Worm (Caenorhabditis elegans): Measurements from ENCODE around the gene Y48E1C.4.
A peak's percentile ranks its signal among the peaks of the same experiment; 100 is the strongest.

Y48E1C.4 gene

DNA sequence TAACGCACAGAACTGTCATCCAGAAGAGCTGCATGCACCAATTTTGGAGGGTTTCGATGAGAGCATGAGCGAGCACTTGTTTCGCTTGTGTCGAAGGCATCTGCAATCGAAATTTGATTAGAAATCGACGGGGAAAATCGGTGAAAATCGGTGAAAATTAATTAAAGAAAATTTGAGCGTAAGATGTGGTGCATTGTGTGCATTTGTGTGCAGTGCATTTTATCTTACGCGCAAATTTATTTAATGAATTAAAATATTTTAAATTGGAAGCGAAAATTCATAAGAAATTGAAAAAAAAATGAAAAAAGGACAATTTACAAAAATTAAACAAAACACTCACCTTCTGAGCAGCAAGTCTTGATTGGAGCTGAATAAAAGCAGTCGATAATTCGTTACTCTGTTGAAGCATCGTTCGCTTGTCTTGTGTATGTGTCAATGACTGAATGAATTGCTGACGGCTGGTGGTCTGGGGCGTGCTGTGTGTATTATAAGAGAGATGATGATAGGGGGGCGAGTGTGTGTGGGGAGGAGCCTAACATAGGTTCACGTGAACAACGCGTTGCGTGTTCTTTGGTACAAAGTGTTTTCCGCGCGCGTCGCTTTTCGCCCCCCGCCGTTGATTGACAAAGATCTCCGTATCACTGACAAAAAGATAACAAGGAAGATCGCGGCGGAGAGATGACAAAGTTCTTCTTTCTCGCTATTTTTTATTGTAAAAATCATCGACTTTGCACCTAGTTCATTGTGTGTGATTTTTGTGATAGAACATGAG is 25.2 kb upstream of the Y48E1C.4 start (continued):
- TF ChIP-seq lsy-12 (tag; optimal IDR thresholded peaks at IDR 0.05) (peak; percentile 32), nhr-76 (tag; optimal IDR thresholded peaks at IDR 0.05) (no peak), nhr-77 (tag; optimal IDR thresholded peaks at IDR 0.05) (no peak), ceh-9 (tag; optimal IDR thresholded peaks at IDR 0.05) (no peak), nhr-23 (tag; optimal IDR thresholded peaks at IDR 0.05) (peak; percentile 82), hmg-11 (tag; optimal IDR thresholded peaks at IDR 0.05) (peak; percentile 7), sea-2 (GFP tag; optimal IDR thresholded peaks at IDR 0.05) (no peak), unc-39 (tag; optimal IDR thresholded peaks at IDR 0.05) (no peak), eor-1 (tag; optimal IDR thresholded peaks at IDR 0.05) (no peak), skn-1 (tag; optimal IDR thresholded peaks at IDR 0.05) (peak; percentile 81), egl-5 (tag; optimal IDR thresholded peaks at IDR 0.05) (no peak), elt-3 (tag; optimal IDR thresholded peaks at IDR 0.05) (peak in 2 of 3 experiments; percentile 5 to 89), lin-39 (tag; optimal IDR thresholded peaks at IDR 0.05) (peak; percentile 90), zag-1 (tag; optimal IDR thresholded peaks at IDR 0.05) (no peak), fkh-10 (GFP tag; optimal IDR thresholded peaks at IDR 0.05) (no peak), fos-1 (tag; optimal IDR thresholded peaks at IDR 0.05) (peak; percentile 2), snpc-4 (tag; optimal IDR thresholded peaks at IDR 0.05) (peak; percentile 61), nhr-25 (tag; optimal IDR thresholded peaks at IDR 0.05) (peak; percentile 84), pha-4 (tag; optimal IDR thresholded peaks at IDR 0.05) (peak; percentile 19), mml-1 (tag; optimal IDR thresholded peaks at IDR 0.05) (peak; percentile 88), elt-1 (tag; optimal IDR thresholded peaks at IDR 0.05) (peak; percentile 70)

DNA sequence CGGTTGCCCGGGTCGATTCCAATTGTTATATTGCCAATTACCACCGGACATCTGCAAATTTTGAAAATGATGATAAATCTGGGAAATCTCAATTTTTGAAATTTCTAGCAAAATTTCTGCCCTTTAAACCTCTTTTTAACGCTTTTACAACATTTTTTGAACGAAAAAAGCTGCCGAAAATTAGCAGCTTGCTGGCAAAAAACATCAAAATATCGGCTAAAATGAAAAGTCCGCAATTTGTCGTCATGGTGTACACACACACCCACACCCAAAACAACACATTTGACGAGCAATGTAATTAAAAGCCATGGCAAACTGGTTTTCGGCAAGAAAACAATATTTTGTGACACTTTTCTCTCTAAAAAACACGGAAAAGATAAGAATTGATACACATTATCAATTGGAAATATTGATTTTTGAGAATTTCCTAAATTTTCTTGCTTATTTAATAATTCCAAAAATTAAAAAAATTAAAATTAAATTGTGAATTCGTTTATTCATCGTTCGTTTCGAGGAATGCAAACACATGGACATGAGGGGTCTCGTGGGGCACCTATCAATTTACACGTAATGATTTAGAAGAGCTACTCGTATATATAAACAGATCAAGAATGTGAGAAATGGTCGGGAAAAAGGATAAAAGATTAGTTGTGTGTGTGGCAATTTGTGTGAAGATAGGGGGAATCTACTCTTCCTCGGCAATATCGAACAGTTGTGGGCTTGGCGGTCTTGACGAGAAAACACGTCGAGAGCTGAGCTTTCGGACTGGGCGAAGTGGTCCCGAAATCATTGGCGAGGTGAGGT is 24.2 kb upstream of the Y48E1C.4 start, which contains the start of gene pqn-27:
TSS of gene pqn-27 (minus strand) at position 51 of the 804 bp plus-strand sequence.
- TF ChIP-seq nhr-237 (tag; optimal IDR thresholded peaks at IDR 0.05): no peak
- TF ChIP-seq egl-5 (tag; optimal IDR thresholded peaks at IDR 0.05): peak; percentile 89
- TF ChIP-seq ZK546.5 (tag; optimal IDR thresholded peaks at IDR 0.05): no peak
- no peak for TF ChIP-seq nhr-11 (tag; optimal IDR thresholded peaks at IDR 0.05)
- peak; percentile 70 for TF ChIP-seq nhr-25 (tag; optimal IDR thresholded peaks at IDR 0.05)
- TF ChIP-seq fkh-2 (tag; optimal IDR thresholded peaks at IDR 0.05): no peak
- peak; percentile 59 for TF ChIP-seq tbx-2 (tag; optimal IDR thresholded peaks at IDR 0.05)
- TF ChIP-seq fkh-10 (GFP tag; optimal IDR thresholded peaks at IDR 0.05): no peak
- peak; percentile 44 for TF ChIP-seq skn-1 (tag; optimal IDR thresholded peaks at IDR 0.05)
- peak in 1 of 3 experiments; percentile 86 for TF ChIP-seq elt-3 (tag; optimal IDR thresholded peaks at IDR 0.05)
- TF ChIP-seq nhr-76 (tag; optimal IDR thresholded peaks at IDR 0.05): no peak
- TF ChIP-seq ceh-9 (tag; optimal IDR thresholded peaks at IDR 0.05): no peak
- TF ChIP-seq nhr-23 (tag; optimal IDR thresholded peaks at IDR 0.05): peak; percentile 73
- TF ChIP-seq jun-1 (tag; optimal IDR thresholded peaks at IDR 0.05): peak; percentile 6
- TF ChIP-seq hmg-11 (tag; optimal IDR thresholded peaks at IDR 0.05): peak; percentile 34
- no peak for TF ChIP-seq zag-1 (tag; optimal IDR thresholded peaks at IDR 0.05)
- TF ChIP-seq ztf-4 (tag; optimal IDR thresholded peaks at IDR 0.05): peak; percentile 78
- TF ChIP-seq ceh-82 (tag; optimal IDR thresholded peaks at IDR 0.05): no peak
- no peak for TF ChIP-seq eor-1 (tag; optimal IDR thresholded peaks at IDR 0.05)
- TF ChIP-seq unc-62 (GFP tag; optimal IDR thresholded peaks at IDR 0.05): no peak
- peak; percentile 56 for TF ChIP-seq lin-15B (tag; optimal IDR thresholded peaks at IDR 0.05)
- TF ChIP-seq pha-4 (tag; optimal IDR thresholded peaks at IDR 0.05): peak; percentile 65
- TF ChIP-seq nhr-28 (tag; optimal IDR thresholded peaks at IDR 0.05): no peak
- TF ChIP-seq elt-1 (tag; optimal IDR thresholded peaks at IDR 0.05): no peak
- no peak for TF ChIP-seq mdl-1 (tag; optimal IDR thresholded peaks at IDR 0.05)
- TF ChIP-seq mml-1 (tag; optimal IDR thresholded peaks at IDR 0.05): no peak
- peak; percentile 34 for TF ChIP-seq lin-39 (tag; optimal IDR thresholded peaks at IDR 0.05)
- TF ChIP-seq R02D3.7 (tag; optimal IDR thresholded peaks at IDR 0.05): no peak
- no peak for TF ChIP-seq ztf-11 (tag; optimal IDR thresholded peaks at IDR 0.05)
- no peak for TF ChIP-seq fos-1 (tag; optimal IDR thresholded peaks at IDR 0.05)
- TF ChIP-seq egl-27 (tag; optimal IDR thresholded peaks at IDR 0.05): no peak
- peak; percentile 70 for TF ChIP-seq nfya-1 (tag; optimal IDR thresholded peaks at IDR 0.05; ENCODE audit: insufficient read depth)
- TF ChIP-seq elt-2 (tag; optimal IDR thresholded peaks at IDR 0.05): peak; percentile 60
- no peak for TF ChIP-seq aly-2 (tag; optimal IDR thresholded peaks at IDR 0.05)
- TF ChIP-seq pqm-1 (tag; optimal IDR thresholded peaks at IDR 0.05): peak; percentile 61
- no peak for TF ChIP-seq nhr-67 (tag; optimal IDR thresholded peaks at IDR 0.05)
- TF ChIP-seq ceh-16 (tag; optimal IDR thresholded peaks at IDR 0.05): no peak
- TF ChIP-seq snpc-4 (tag; optimal IDR thresholded peaks at IDR 0.05): no peak
- peak; percentile 91 for TF ChIP-seq lsy-12 (tag; optimal IDR thresholded peaks at IDR 0.05)
- no peak for TF ChIP-seq sea-2 (GFP tag; optimal IDR thresholded peaks at IDR 0.05)
- no peak for TF ChIP-seq unc-39 (tag; optimal IDR thresholded peaks at IDR 0.05)
- peak; percentile 80 for TF ChIP-seq ceh-28 (tag; optimal IDR thresholded peaks at IDR 0.05)
- peak; percentile 76 for TF ChIP-seq nhr-77 (tag; optimal IDR thresholded peaks at IDR 0.05)
- TF ChIP-seq daf-12 (tag; optimal IDR thresholded peaks at IDR 0.05): no peak
- no peak for TF ChIP-seq nhr-12 (tag; optimal IDR thresholded peaks at IDR 0.05)
- peak; percentile 96 for TF ChIP-seq ama-1 (optimal IDR thresholded peaks at IDR 0.05)

Data from whole organism, L3 larva.